Worm (Caenorhabditis elegans): ENCODE data around the gene str-130.

The str-130 gene

ce11 chrV:8099306-8099705 lies 8.8 kb upstream of the str-130 start, which contains the start of gene sdz-23:
TSS of gene sdz-23 (plus strand) at chrV:8099606.
- TF ChIP-seq ets-7 (tag; optimal IDR thresholded peaks at IDR 0.05) (no peak), hmg-4 (GFP tag; optimal IDR thresholded peaks at IDR 0.05) (no peak), sea-1 (GFP tag; conservative IDR thresholded peaks at IDR 0.05) (no peak)

- no peak for TF ChIP-seq flt-1 (GFP tag; IDR thresholded peaks at IDR 0.05)
- TF ChIP-seq tra-4 (tag; optimal IDR thresholded peaks at IDR 0.05) = no peak
- no peak for TF ChIP-seq hmbx-1 (tag; optimal IDR thresholded peaks at IDR 0.05)
- no peak for TF ChIP-seq ceh-13 (GFP tag; optimal IDR thresholded peaks at IDR 0.05)
- TF ChIP-seq ama-1 (optimal IDR thresholded peaks at IDR 0.05) = no peak
- TF ChIP-seq F13C5.2 (tag; optimal IDR thresholded peaks at IDR 0.05) = no peak
- TF ChIP-seq ceh-36 (tag; optimal IDR thresholded peaks at IDR 0.05) = no peak
- no peak for TF ChIP-seq aly-1 (tag; optimal IDR thresholded peaks at IDR 0.05)
- TF ChIP-seq tbx-11 (GFP tag; IDR thresholded peaks at IDR 0.05) = no peak
- TF ChIP-seq tbx-37 (GFP tag; conservative IDR thresholded peaks at IDR 0.05) = no peak
- no peak for TF ChIP-seq pes-1 (GFP tag; IDR thresholded peaks at IDR 0.05)
- TF ChIP-seq hnd-1 (tag; optimal IDR thresholded peaks at IDR 0.05) = no peak
- TF ChIP-seq B0310.2 (tag; optimal IDR thresholded peaks at IDR 0.05) = no peak
- TF ChIP-seq ets-7 (tag; optimal IDR thresholded peaks at IDR 0.05) = no peak
- no peak for TF ChIP-seq hmg-4 (GFP tag; optimal IDR thresholded peaks at IDR 0.05)
- TF ChIP-seq scrt-1 (GFP tag; IDR thresholded peaks at IDR 0.05) = no peak
- no peak for TF ChIP-seq sea-1 (GFP tag; conservative IDR thresholded peaks at IDR 0.05)
These were observed 7.7 kb upstream of the str-130 start, which contains the start of gene str-145 for ce11 chrV:8098239-8098638. TSS of gene str-145 (minus strand) at chrV:8098339.

ce11 chrV:8095378-8095777 lies 4.9 kb upstream of the str-130 start, which contains the start of gene str-146:
TSS of gene str-146 (minus strand) at chrV:8095478.
- TF ChIP-seq F13C5.2 (tag; optimal IDR thresholded peaks at IDR 0.05) (no peak), ama-1 (optimal IDR thresholded peaks at IDR 0.05) (no peak), hmbx-1 (tag; optimal IDR thresholded peaks at IDR 0.05) (no peak), flt-1 (GFP tag; IDR thresholded peaks at IDR 0.05) (no peak), ceh-13 (GFP tag; optimal IDR thresholded peaks at IDR 0.05) (no peak)

- TF ChIP-seq hmg-4 (GFP tag; optimal IDR thresholded peaks at IDR 0.05) (no peak), ceh-13 (GFP tag; optimal IDR thresholded peaks at IDR 0.05) (no peak), sea-1 (GFP tag; conservative IDR thresholded peaks at IDR 0.05) (no peak), ets-7 (tag; optimal IDR thresholded peaks at IDR 0.05) (no peak), B0310.2 (tag; optimal IDR thresholded peaks at IDR 0.05) (no peak), scrt-1 (GFP tag; IDR thresholded peaks at IDR 0.05) (no peak), aly-1 (tag; optimal IDR thresholded peaks at IDR 0.05) (no peak), hnd-1 (tag; optimal IDR thresholded peaks at IDR 0.05) (no peak), tra-4 (tag; optimal IDR thresholded peaks at IDR 0.05) (no peak), tbx-37 (GFP tag; conservative IDR thresholded peaks at IDR 0.05) (no peak), ceh-36 (tag; optimal IDR thresholded peaks at IDR 0.05) (no peak), tbx-11 (GFP tag; IDR thresholded peaks at IDR 0.05) (no peak)
These were observed 1.9 kb upstream of the str-130 start, which contains the start of gene str-129 for ce11 chrV:8092385-8092784. TSS of gene str-129 (minus strand) at chrV:8092485.

DNA sequence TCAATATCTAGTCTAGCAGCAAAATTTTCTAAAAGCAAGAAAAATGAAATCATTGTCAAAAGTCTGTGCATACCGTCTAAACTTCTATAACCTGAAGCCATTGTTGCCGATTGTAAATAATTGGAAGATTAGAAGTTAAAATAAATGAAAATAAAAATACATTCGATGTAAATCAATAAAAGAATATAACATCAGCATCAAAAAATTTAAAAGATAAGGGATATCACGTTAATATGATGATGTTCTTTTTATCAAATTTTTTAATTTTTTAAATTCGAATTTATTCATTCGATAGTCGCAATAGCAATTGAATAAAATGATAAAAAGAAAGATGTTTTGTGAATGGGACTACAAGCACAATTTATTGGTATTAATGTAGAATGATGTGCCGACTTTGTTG lies 5.4 kb downstream of the str-130 start, which contains the start of gene C09H5.7:
Gene C09H5.7 (minus strand): TSS at position 101 of the 400 bp plus-strand sequence.
- no peak for TF ChIP-seq hmbx-1 (tag; optimal IDR thresholded peaks at IDR 0.05)

DNA sequence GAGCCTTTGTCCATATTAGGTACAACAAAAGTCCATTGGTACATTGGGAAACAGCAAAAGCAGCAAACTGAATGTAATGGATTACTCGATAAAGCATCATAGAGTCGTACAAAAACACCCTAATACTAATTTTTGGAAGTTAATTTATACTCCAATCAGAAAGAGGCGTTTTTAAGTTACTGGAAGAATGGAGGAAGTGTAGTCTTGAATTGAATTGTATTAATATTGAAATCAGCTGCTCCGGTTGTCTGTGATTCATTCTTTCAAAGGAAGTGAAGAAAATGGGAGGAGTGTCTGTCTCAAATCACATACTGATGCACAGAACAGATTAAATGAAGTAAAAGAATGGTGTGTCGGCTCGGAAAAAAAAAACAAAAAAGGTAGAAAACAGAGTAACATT lies 8.9 kb downstream of the str-130 start, which contains the start of gene str-131:
Gene str-131 (minus strand): TSS at position 101 of the 400 bp plus-strand sequence.
- TF ChIP-seq flt-1 (GFP tag; IDR thresholded peaks at IDR 0.05) = no peak
- no peak for TF ChIP-seq hmg-4 (GFP tag; optimal IDR thresholded peaks at IDR 0.05)
- no peak for TF ChIP-seq F13C5.2 (tag; optimal IDR thresholded peaks at IDR 0.05)
- TF ChIP-seq tra-4 (tag; optimal IDR thresholded peaks at IDR 0.05) = no peak
- no peak for TF ChIP-seq aly-1 (tag; optimal IDR thresholded peaks at IDR 0.05)
- no peak for TF ChIP-seq hmbx-1 (tag; optimal IDR thresholded peaks at IDR 0.05)
- TF ChIP-seq pes-1 (GFP tag; IDR thresholded peaks at IDR 0.05) = no peak
- TF ChIP-seq ceh-36 (tag; optimal IDR thresholded peaks at IDR 0.05) = no peak
- no peak for TF ChIP-seq ama-1 (optimal IDR thresholded peaks at IDR 0.05)
- TF ChIP-seq ets-7 (tag; optimal IDR thresholded peaks at IDR 0.05) = no peak
- no peak for TF ChIP-seq ceh-13 (GFP tag; optimal IDR thresholded peaks at IDR 0.05)
- TF ChIP-seq hnd-1 (tag; optimal IDR thresholded peaks at IDR 0.05) = no peak

ce11 chrV:8079813-8080212 lies 10.7 kb downstream of the str-130 start:
- no peak for TF ChIP-seq ceh-13 (GFP tag; optimal IDR thresholded peaks at IDR 0.05)
- no peak for TF ChIP-seq ama-1 (optimal IDR thresholded peaks at IDR 0.05)
- no peak for TF ChIP-seq tbx-37 (GFP tag; conservative IDR thresholded peaks at IDR 0.05)
- no peak for TF ChIP-seq sea-1 (GFP tag; conservative IDR thresholded peaks at IDR 0.05)
- no peak for TF ChIP-seq pes-1 (GFP tag; IDR thresholded peaks at IDR 0.05)
- no peak for TF ChIP-seq tra-4 (tag; optimal IDR thresholded peaks at IDR 0.05)
- TF ChIP-seq hnd-1 (tag; optimal IDR thresholded peaks at IDR 0.05) = no peak
- no peak for TF ChIP-seq B0310.2 (tag; optimal IDR thresholded peaks at IDR 0.05)
- no peak for TF ChIP-seq scrt-1 (GFP tag; IDR thresholded peaks at IDR 0.05)
- TF ChIP-seq aly-1 (tag; optimal IDR thresholded peaks at IDR 0.05) = no peak
- no peak for TF ChIP-seq flt-1 (GFP tag; IDR thresholded peaks at IDR 0.05)
- TF ChIP-seq ets-7 (tag; optimal IDR thresholded peaks at IDR 0.05) = no peak
- no peak for TF ChIP-seq hmbx-1 (tag; optimal IDR thresholded peaks at IDR 0.05)
- TF ChIP-seq tbx-11 (GFP tag; IDR thresholded peaks at IDR 0.05) = no peak
- TF ChIP-seq F13C5.2 (tag; optimal IDR thresholded peaks at IDR 0.05) = no peak
- no peak for TF ChIP-seq ceh-36 (tag; optimal IDR thresholded peaks at IDR 0.05)

DNA sequence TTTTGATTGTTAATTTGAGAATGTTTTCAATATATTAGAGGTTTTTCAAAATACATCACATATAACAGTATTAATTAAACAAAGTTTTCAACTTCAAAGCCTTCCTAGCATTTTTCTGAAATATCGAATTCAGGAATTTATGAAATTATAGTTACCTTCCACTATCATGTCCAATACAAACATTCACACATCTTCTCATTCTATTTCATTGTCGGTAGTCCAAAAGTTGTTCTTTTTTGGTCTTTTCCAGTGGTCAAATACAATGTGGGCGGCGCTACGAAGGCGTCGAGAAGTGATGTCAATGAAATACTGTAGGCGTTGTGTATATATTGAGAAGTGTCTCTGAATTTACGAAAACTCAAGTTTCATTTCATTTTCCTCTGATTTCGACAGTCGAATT lies 14.8 kb downstream of the str-130 start, which contains the start of gene catp-3:
Gene catp-3 (plus strand): TSS at position 301 of the 400 bp plus-strand sequence.
- no peak for TF ChIP-seq aly-1 (tag; optimal IDR thresholded peaks at IDR 0.05)
- no peak for TF ChIP-seq ceh-36 (tag; optimal IDR thresholded peaks at IDR 0.05)
- no peak for TF ChIP-seq flt-1 (GFP tag; IDR thresholded peaks at IDR 0.05)
- no peak for TF ChIP-seq tbx-37 (GFP tag; conservative IDR thresholded peaks at IDR 0.05)
- no peak for TF ChIP-seq ets-7 (tag; optimal IDR thresholded peaks at IDR 0.05)
- TF ChIP-seq hnd-1 (tag; optimal IDR thresholded peaks at IDR 0.05) = no peak
- no peak for TF ChIP-seq F13C5.2 (tag; optimal IDR thresholded peaks at IDR 0.05)
- no peak for TF ChIP-seq tra-4 (tag; optimal IDR thresholded peaks at IDR 0.05)
- TF ChIP-seq ama-1 (optimal IDR thresholded peaks at IDR 0.05) = no peak
- TF ChIP-seq ceh-13 (GFP tag; optimal IDR thresholded peaks at IDR 0.05) = no peak
- no peak for TF ChIP-seq hmbx-1 (tag; optimal IDR thresholded peaks at IDR 0.05)
- no peak for TF ChIP-seq tbx-11 (GFP tag; IDR thresholded peaks at IDR 0.05)
- TF ChIP-seq scrt-1 (GFP tag; IDR thresholded peaks at IDR 0.05) = no peak

Data from whole organism, early embryonic.